Worm (Caenorhabditis elegans) whole organism, L3 larva: ENCODE measurements around the gene ZK546.19.
"Not testable (repeated sequence)": the region's sequence is repeated elsewhere in the genome, so short reads cannot be mapped to it uniquely, and the experiment has no call there.

Experiments
- lsy-12 ChIP-seq: sonication (generic microtip); optimal IDR thresholded peaks from 2 replicates; lab custom pipeline; 2016; ENCODE audit warnings: mild to moderate bottlenecking, missing genetic modification characterization, missing compliant biosample characterization
- unc-62 ChIP-seq: fragments of 150-350 bp; sonication (generic microtip); optimal IDR thresholded peaks from 4 replicates; lab custom pipeline; 2014; ENCODE audit warnings: missing biosample characterization, missing genetic modification reagents, missing genetic modification characterization

ce11 chrII:4903696-4904095 is 37.8 kb upstream of the ZK546.19 start, which contains the start of gene sgt-1:
- not testable (repeated sequence) for TF ChIP-seq lsy-12; unc-62 (GFP tag; lab: Kevin White, UChicago)
